Worm (Caenorhabditis elegans) whole organism, L4 larva: ENCODE results near the gene srd-30.

Experiments used
- R02D3.7 ChIP-seq: fragments of 150-350 bp; sonication (generic microtip); optimal IDR thresholded peaks from 3 replicates; lab custom pipeline; 2014; ENCODE audit warnings: missing biosample characterization, missing genetic modification characterization
- ama-1 ChIP-seq: fragments of 150-350 bp; optimal IDR thresholded peaks from 2 replicates; lab custom pipeline; 2014; ENCODE audit warnings: inconsistent platforms, mixed read lengths
- fkh-10 ChIP-seq: fragments of 150-350 bp; optimal IDR thresholded peaks from 2 replicates; lab custom pipeline; 2014; ENCODE audit warnings: missing biosample characterization, missing genetic modification reagents, missing genetic modification characterization
- nhr-42 ChIP-seq: fragments of 200-800 bp; sonication (Bioruptor generic); IDR thresholded peaks from 2 replicates; pipeline ENCODE4 v1.3.6; 2022; ENCODE audit warnings: missing genetic modification characterization, missing compliant biosample characterization
- skn-1 ChIP-seq: fragments of 150-350 bp; optimal IDR thresholded peaks from 2 replicates; lab custom pipeline; 2014; ENCODE audit warnings: missing biosample characterization, missing genetic modification characterization

DNA sequence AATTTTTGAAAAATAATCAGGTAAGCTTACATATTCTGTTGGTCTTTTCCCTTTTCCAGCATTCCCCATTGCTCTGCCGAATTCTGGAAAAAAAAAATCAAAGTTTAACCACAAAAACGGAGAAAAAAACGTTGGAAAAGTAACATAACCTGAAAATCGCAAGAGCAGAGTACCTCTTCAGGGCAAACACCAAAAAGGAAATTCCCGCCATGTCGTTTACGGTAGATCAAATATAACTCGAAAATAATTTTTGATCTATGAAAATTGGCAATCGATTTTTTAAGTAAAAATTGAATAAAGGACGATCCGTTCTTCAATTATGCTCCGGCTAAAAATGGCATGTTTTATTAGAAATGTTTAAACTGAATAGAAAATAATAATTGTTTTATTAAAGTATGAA, 26.2 kb upstream of the srd-30 start, which contains the start of gene C50E3.11:
- TF ChIP-seq skn-1 (tag; lab: Kevin White, UChicago) (no peak), R02D3.7 (tag; lab: Kevin White, UChicago) (no peak), nhr-42 (GFP tag; lab: Robert Waterston, UW) (no peak), fkh-10 (no peak), ama-1 (lab: Kevin White, UChicago) (no peak)
